Worm (Caenorhabditis elegans): ENCODE data around the gene degt-1.

Gene degt-1

DNA sequence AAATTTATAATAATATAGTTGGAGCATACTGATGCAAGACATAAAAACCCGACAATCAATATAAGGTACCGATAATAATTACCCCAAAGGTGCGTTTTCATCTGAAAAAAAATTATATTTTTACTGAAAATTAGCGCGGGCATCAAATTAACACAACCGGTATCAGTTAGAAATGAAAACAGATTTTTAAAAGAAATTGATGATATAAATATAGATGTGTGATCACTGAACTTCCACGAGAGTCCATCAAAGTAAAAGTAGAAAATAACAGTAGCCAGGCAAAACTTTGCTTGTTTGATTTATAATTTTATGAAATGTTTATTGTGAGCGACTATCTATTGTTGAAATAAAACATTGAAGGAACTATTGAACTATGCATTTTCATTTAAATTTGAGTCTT lies 38.8 kb upstream of the degt-1 start, which contains the start of gene C35A5.3:
TSS of gene C35A5.3 (minus strand) at position 101 of the 400 bp plus-strand sequence.
- no peak for TF ChIP-seq hlh-8 (tag; optimal IDR thresholded peaks at IDR 0.05)
- TF ChIP-seq Y22D7AL.16 (tag; optimal IDR thresholded peaks at IDR 0.05): no peak
- TF ChIP-seq dve-1 (tag; optimal IDR thresholded peaks at IDR 0.05): no peak
- TF ChIP-seq ceh-6 (GFP tag; optimal IDR thresholded peaks at IDR 0.05): no peak
- no peak for TF ChIP-seq npax-4 (tag; optimal IDR thresholded peaks at IDR 0.05)
- TF ChIP-seq ceh-48 (tag; optimal IDR thresholded peaks at IDR 0.05): no peak
- TF ChIP-seq unc-42 (tag; optimal IDR thresholded peaks at IDR 0.05): no peak
- TF ChIP-seq dmd-4 (tag; optimal IDR thresholded peaks at IDR 0.05; ENCODE audit: borderline replicate concordance): no peak
- no peak for TF ChIP-seq fkh-10 (GFP tag; optimal IDR thresholded peaks at IDR 0.05)
- no peak for TF ChIP-seq ceh-30 (tag; optimal IDR thresholded peaks at IDR 0.05)
- TF ChIP-seq pha-4 (tag; optimal IDR thresholded peaks at IDR 0.05): no peak
- no peak for TF ChIP-seq ceh-34 (tag; optimal IDR thresholded peaks at IDR 0.05)

DNA sequence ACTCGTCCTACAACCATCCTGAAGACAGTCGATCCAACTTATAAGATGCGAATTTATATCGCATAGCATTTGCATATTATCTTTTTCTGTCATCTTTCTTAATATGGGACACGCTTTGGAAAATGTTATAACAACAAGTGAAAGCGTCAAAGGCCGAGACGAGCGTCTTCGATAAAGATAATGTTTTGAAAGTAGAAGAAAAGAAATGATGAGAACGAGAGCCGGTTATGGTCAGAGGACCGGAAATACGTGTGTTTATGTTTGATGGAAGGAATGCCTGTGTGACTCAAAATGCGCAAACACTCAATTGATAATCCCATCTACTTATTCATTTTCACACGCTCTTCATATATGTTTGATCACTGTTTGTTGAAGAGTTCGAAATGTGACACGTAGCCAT lies 37.1 kb upstream of the degt-1 start, which contains the start of gene C35A5.11:
TSS of gene C35A5.11 (minus strand) at position 101 of the 400 bp plus-strand sequence.
- TF ChIP-seq ceh-34 (tag; optimal IDR thresholded peaks at IDR 0.05) (no peak), nhr-232 (tag; optimal IDR thresholded peaks at IDR 0.05) (no peak), ztf-16 (tag; optimal IDR thresholded peaks at IDR 0.05) (no peak), ceh-6 (GFP tag; optimal IDR thresholded peaks at IDR 0.05) (no peak), ceh-18 (tag; optimal IDR thresholded peaks at IDR 0.05) (no peak), C08G9.2 (tag; optimal IDR thresholded peaks at IDR 0.05) (no peak), ceh-45 (GFP tag; IDR thresholded peaks at IDR 0.05) (no peak), unc-86 (tag; optimal IDR thresholded peaks at IDR 0.05) (no peak), nfya-1 (tag; optimal IDR thresholded peaks at IDR 0.05) (no peak), K02D7.2 (tag; optimal IDR thresholded peaks at IDR 0.05) (no peak), ets-4 (tag; optimal IDR thresholded peaks at IDR 0.05) (no peak), pag-3 (tag; optimal IDR thresholded peaks at IDR 0.05; ENCODE audit: borderline replicate concordance) (no peak), ceh-31 (tag; optimal IDR thresholded peaks at IDR 0.05) (no peak), ahr-1 (tag; optimal IDR thresholded peaks at IDR 0.05) (no peak), fkh-10 (GFP tag; optimal IDR thresholded peaks at IDR 0.05) (no peak), sdc-2 (tag; optimal IDR thresholded peaks at IDR 0.05) (no peak)

DNA sequence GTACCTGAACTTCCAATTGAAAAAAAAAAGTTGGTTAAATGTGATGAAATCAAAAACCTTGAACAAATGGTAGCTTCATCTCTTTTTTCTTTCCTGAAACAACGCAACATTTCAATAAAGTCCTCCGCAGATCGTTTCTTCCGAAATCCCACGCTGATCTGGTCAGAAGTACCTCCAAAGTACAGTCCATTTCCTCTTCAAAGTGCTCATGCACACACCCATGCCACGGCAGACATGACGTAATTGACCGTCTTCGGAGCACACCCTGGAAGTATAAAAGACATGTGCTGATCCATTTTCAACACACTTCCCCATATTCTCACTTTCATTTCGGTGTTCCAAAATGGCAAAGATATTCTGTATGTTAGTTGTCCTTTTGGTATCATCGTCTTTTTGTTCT lies 36.2 kb upstream of the degt-1 start, which contains the start of gene C35A5.10:
TSS of gene C35A5.10 (plus strand) at position 301 of the 400 bp plus-strand sequence.
- TF ChIP-seq ceh-18 (tag; optimal IDR thresholded peaks at IDR 0.05) (no peak), T23F11.4 (GFP tag; optimal IDR thresholded peaks at IDR 0.05) (no peak), dmd-4 (tag; optimal IDR thresholded peaks at IDR 0.05; ENCODE audit: borderline replicate concordance) (no peak), eyg-1 (tag; optimal IDR thresholded peaks at IDR 0.05) (no peak), gmeb-2 (tag; optimal IDR thresholded peaks at IDR 0.05) (no peak), elt-4 (tag; optimal IDR thresholded peaks at IDR 0.05) (no peak), ceh-45 (GFP tag; IDR thresholded peaks at IDR 0.05) (no peak), ceh-6 (GFP tag; optimal IDR thresholded peaks at IDR 0.05) (no peak), ceh-2 (tag; optimal IDR thresholded peaks at IDR 0.05) (no peak), unc-42 (tag; optimal IDR thresholded peaks at IDR 0.05) (no peak), pha-2 (tag; optimal IDR thresholded peaks at IDR 0.05) (no peak), ztf-16 (tag; optimal IDR thresholded peaks at IDR 0.05) (no peak), ceh-9 (tag; optimal IDR thresholded peaks at IDR 0.05) (no peak), C38D4.7 (GFP tag; optimal IDR thresholded peaks at IDR 0.05) (no peak), fkh-6 (tag; optimal IDR thresholded peaks at IDR 0.05) (no peak)

DNA sequence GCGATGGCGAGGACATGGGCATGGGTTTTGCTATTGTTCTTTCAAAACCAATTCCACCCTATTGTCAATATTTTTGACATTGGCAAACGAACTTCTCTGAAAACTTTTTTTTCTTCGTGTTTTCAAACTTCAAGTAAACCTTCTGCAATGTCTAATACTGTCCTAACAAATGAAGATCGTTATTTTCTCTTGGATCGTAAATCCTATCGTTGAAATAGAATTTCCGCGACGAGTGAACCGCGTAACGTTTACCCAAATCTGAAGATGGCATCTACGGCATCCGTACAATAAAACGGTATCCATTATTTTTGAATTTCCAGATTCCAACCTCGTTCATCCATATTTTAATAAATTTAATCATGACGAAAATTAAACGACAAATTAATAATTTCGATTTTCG lies 34.6 kb upstream of the degt-1 start, which contains the start of gene C35A5.5:
TSS of gene C35A5.5 (plus strand) at position 301 of the 400 bp plus-strand sequence.
- TF ChIP-seq unc-42 (tag; optimal IDR thresholded peaks at IDR 0.05) (no peak), odd-2 (tag; optimal IDR thresholded peaks at IDR 0.05) (no peak), ama-1 (optimal IDR thresholded peaks at IDR 0.05) (no peak), ceh-9 (tag; optimal IDR thresholded peaks at IDR 0.05) (no peak), sox-4 (tag; optimal IDR thresholded peaks at IDR 0.05) (no peak), elt-4 (tag; optimal IDR thresholded peaks at IDR 0.05) (no peak), che-1 (tag; optimal IDR thresholded peaks at IDR 0.05) (no peak), sdc-2 (tag; optimal IDR thresholded peaks at IDR 0.05) (no peak), syd-9 (tag; optimal IDR thresholded peaks at IDR 0.05) (no peak)

All from whole organism, late embryonic.